Fruit fly (Drosophila melanogaster) whole organism, embryonic: ENCODE results near the gene CG6724.

Experiments used
- Asciz ChIP-seq: fragments of 200-800 bp; sonication (Bioruptor generic); optimal IDR thresholded peaks from 2 replicates; lab custom pipeline; 2017; ENCODE audit warnings: missing biosample characterization, mild to moderate bottlenecking, missing genetic modification characterization, missing genetic modification reagents
- CG12071 ChIP-seq: fragments of 200-800 bp; sonication (Bioruptor generic); optimal IDR thresholded peaks from 3 replicates; lab custom pipeline; 2018; ENCODE audit warnings: missing biosample characterization, mild to moderate bottlenecking, missing genetic modification characterization
- CG12155 ChIP-seq: fragments of 200-800 bp; sonication (Bioruptor generic); optimal IDR thresholded peaks from 3 replicates; lab custom pipeline; 2016; ENCODE audit warnings: missing biosample characterization, missing genetic modification characterization
- CG13287 ChIP-seq: fragments of 200-800 bp; sonication (Bioruptor generic); IDR thresholded peaks from 2 replicates; pipeline ENCODE4 v1.3.6; 2022; ENCODE audit warnings: missing biosample characterization, missing genetic modification characterization; ENCODE audit not compliant: partially characterized antibody
- CG14710 ChIP-seq: fragments of 200-800 bp; sonication (Bioruptor generic); optimal IDR thresholded peaks from 3 replicates; lab custom pipeline; 2019; ENCODE audit warnings: missing biosample characterization, mild to moderate bottlenecking, missing genetic modification characterization, moderate library complexity
- CG17912 ChIP-seq: fragments of 200-800 bp; sonication (Bioruptor generic); optimal IDR thresholded peaks from 2 replicates; lab custom pipeline; 2018; ENCODE audit warnings: missing biosample characterization, mild to moderate bottlenecking, missing genetic modification characterization
- CG2116 ChIP-seq: fragments of 200-800 bp; sonication (Bioruptor generic); optimal IDR thresholded peaks from 3 replicates; lab custom pipeline; 2018; ENCODE audit warnings: missing biosample characterization, mild to moderate bottlenecking, missing genetic modification characterization
- CG2120 ChIP-seq: fragments of 200-800 bp; sonication (Bioruptor generic); optimal IDR thresholded peaks from 3 replicates; lab custom pipeline; 2016; ENCODE audit warnings: missing biosample characterization, missing genetic modification characterization
- CG31365 ChIP-seq: fragments of 200-800 bp; sonication (Bioruptor generic); optimal IDR thresholded peaks from 2 replicates; lab custom pipeline; 2018; ENCODE audit warnings: missing biosample characterization, mild to moderate bottlenecking, missing genetic modification characterization
- CG3281 ChIP-seq: fragments of 200-800 bp; sonication (Bioruptor generic); optimal IDR thresholded peaks from 3 replicates; lab custom pipeline; 2017; ENCODE audit warnings: missing biosample characterization, mild to moderate bottlenecking, missing genetic modification characterization
- CG33213 ChIP-seq: fragments of 200-800 bp; sonication (Bioruptor generic); optimal IDR thresholded peaks from 3 replicates; lab custom pipeline; 2016; ENCODE audit warnings: missing biosample characterization, missing genetic modification characterization
- CG33557 ChIP-seq: fragments of 200-800 bp; sonication (Bioruptor generic); optimal IDR thresholded peaks from 2 replicates; lab custom pipeline; 2019; ENCODE audit warnings: missing biosample characterization, mild to moderate bottlenecking, missing genetic modification characterization, moderate library complexity
- CG4617 ChIP-seq: fragments of 200-800 bp; sonication (Bioruptor generic); optimal IDR thresholded peaks from 3 replicates; lab custom pipeline; 2016; ENCODE audit warnings: missing biosample characterization, missing genetic modification characterization, borderline replicate concordance
- CG4820 ChIP-seq: fragments of 200-800 bp; sonication (Bioruptor generic); optimal IDR thresholded peaks from 3 replicates; lab custom pipeline; 2016; ENCODE audit warnings: missing biosample characterization, missing genetic modification characterization
- CG5245 ChIP-seq: fragments of 200-800 bp; sonication (Bioruptor generic); optimal IDR thresholded peaks from 3 replicates; lab custom pipeline; 2016; ENCODE audit warnings: missing biosample characterization, missing genetic modification characterization
- CG7987 ChIP-seq: fragments of 200-800 bp; sonication (Bioruptor generic); optimal IDR thresholded peaks from 2 replicates; lab custom pipeline; 2018; ENCODE audit warnings: missing biosample characterization, mild to moderate bottlenecking, missing genetic modification characterization, moderate library complexity
- CG8281 ChIP-seq: fragments of 200-800 bp; sonication (Bioruptor generic); optimal IDR thresholded peaks from 2 replicates; lab custom pipeline; 2018; ENCODE audit warnings: missing biosample characterization, mild to moderate bottlenecking, missing genetic modification characterization, moderate library complexity
- CG8478 ChIP-seq: fragments of >200 bp; optimal IDR thresholded peaks from 2 replicates; lab custom pipeline; 2018
- CG9609 ChIP-seq: fragments of 200-800 bp; sonication (Bioruptor generic); optimal IDR thresholded peaks from 3 replicates; lab custom pipeline; 2016; ENCODE audit warnings: missing biosample characterization, missing genetic modification characterization
- CG9797 ChIP-seq: fragments of 200-800 bp; sonication (Bioruptor generic); optimal IDR thresholded peaks from 3 replicates; lab custom pipeline; 2018; ENCODE audit warnings: missing biosample characterization, mild to moderate bottlenecking, missing genetic modification characterization
- Eip74EF ChIP-seq, 2 experiments: fragments of 200-800 bp in 1 of 2; fragments of >200 bp in 1 of 2; sonication (Bioruptor generic) in 1 of 2; optimal IDR thresholded peaks; 2 replicates each; lab custom pipeline; 2017 to 2019; ENCODE audit warnings: missing biosample characterization in 2 of 2, missing genetic modification characterization in 2 of 2, mild to moderate bottlenecking in 1 of 2, moderate library complexity in 1 of 2
- Fer1 ChIP-seq: fragments of 200-800 bp; sonication (Bioruptor generic); optimal IDR thresholded peaks from 2 replicates; lab custom pipeline; 2017; ENCODE audit warnings: missing biosample characterization, mild to moderate bottlenecking, missing genetic modification characterization
- Gsc ChIP-seq: fragments of 200-800 bp; sonication (Bioruptor generic); IDR thresholded peaks from 2 replicates; pipeline ENCODE4 v1.3.6; 2022; ENCODE audit warnings: missing biosample characterization, missing genetic modification characterization
- HHEX ChIP-seq: fragments of 200-800 bp; sonication (Bioruptor generic); optimal IDR thresholded peaks from 3 replicates; lab custom pipeline; 2017; ENCODE audit warnings: missing biosample characterization, mild to moderate bottlenecking, missing genetic modification characterization, missing genetic modification reagents
- HLH3B ChIP-seq: fragments of 200-800 bp; sonication (Bioruptor generic); IDR thresholded peaks from 2 replicates; pipeline ENCODE4 v1.3.6; 2022; ENCODE audit warnings: missing biosample characterization, missing genetic modification characterization
- Hmx ChIP-seq: fragments of 200-800 bp; sonication (Bioruptor generic); optimal IDR thresholded peaks from 2 replicates; lab custom pipeline; 2016; ENCODE audit warnings: missing biosample characterization, missing genetic modification characterization
- Sox102F ChIP-seq: fragments of 200-800 bp; sonication (Bioruptor generic); optimal IDR thresholded peaks from 2 replicates; lab custom pipeline; 2018; ENCODE audit warnings: missing biosample characterization, mild to moderate bottlenecking, missing genetic modification characterization, moderate library complexity
- Taf1 ChIP-seq: fragments of 200-800 bp; sonication (Bioruptor generic); IDR thresholded peaks from 2 replicates; pipeline ENCODE4 v1.3.6; 2022; ENCODE audit warnings: missing biosample characterization, missing genetic modification characterization
- Usf ChIP-seq: fragments of 200-800 bp; sonication (Bioruptor generic); optimal IDR thresholded peaks from 2 replicates; lab custom pipeline; 2017; ENCODE audit warnings: missing genotype, missing biosample characterization, missing genetic modification characterization
- al ChIP-seq: fragments of 200-800 bp; sonication (Bioruptor generic); IDR thresholded peaks from 2 replicates; pipeline ENCODE4 v1.3.6; 2022; ENCODE audit warnings: missing biosample characterization, missing genetic modification characterization
- croc ChIP-seq: fragments of 200-800 bp; sonication (Bioruptor generic); conservative IDR thresholded peaks from 3 replicates; pipeline ENCODE4 v1.3.6; 2022; ENCODE audit warnings: missing biosample characterization, missing genetic modification characterization
- dati ChIP-seq: fragments of 200-800 bp; sonication (Bioruptor generic); IDR thresholded peaks from 2 replicates; pipeline ENCODE4 v1.3.6; 2022; ENCODE audit warnings: missing biosample characterization, missing genetic modification characterization
- ewg ChIP-seq: fragments of 200-800 bp; sonication (Bioruptor generic); optimal IDR thresholded peaks from 3 replicates; lab custom pipeline; 2017; ENCODE audit warnings: mild to moderate bottlenecking, missing biosample characterization, missing genetic modification reagents, missing genetic modification characterization
- gcm ChIP-seq: fragments of 200-800 bp; sonication (Bioruptor generic); optimal IDR thresholded peaks from 2 replicates; lab custom pipeline; 2019; ENCODE audit warnings: missing biosample characterization, mild to moderate bottlenecking, missing genetic modification characterization, moderate library complexity
- gem ChIP-seq: fragments of 200-800 bp; sonication (Bioruptor generic); optimal IDR thresholded peaks from 2 replicates; lab custom pipeline; 2019; ENCODE audit warnings: missing biosample characterization, mild to moderate bottlenecking, missing genetic modification characterization, moderate library complexity
- gsb ChIP-seq: fragments of 200-800 bp; sonication (Bioruptor generic); IDR thresholded peaks from 2 replicates; pipeline ENCODE4 v1.3.6; 2022; ENCODE audit warnings: missing biosample characterization, missing genetic modification characterization
- h ChIP-seq: fragments of >200 bp; optimal IDR thresholded peaks from 2 replicates; lab custom pipeline; 2017
- hkb ChIP-seq, 2 experiments: fragments of 200-800 bp in 1 of 2; fragments of >200 bp in 1 of 2; sonication (Bioruptor generic) in 1 of 2; IDR thresholded peaks in 1 of 2; optimal IDR thresholded peaks in 1 of 2; 2 replicates each; pipeline versions ENCODE4 v1.3.6 to Lab custom; 2017 to 2022; ENCODE audit warnings: missing biosample characterization in 1 of 2, missing genetic modification characterization in 1 of 2
- klu ChIP-seq: fragments of 200-800 bp; sonication (Bioruptor generic); IDR thresholded peaks from 2 replicates; pipeline ENCODE4 v1.3.6; 2022; ENCODE audit warnings: missing biosample characterization, missing genetic modification characterization
- nau ChIP-seq: fragments of 200-800 bp; sonication (Bioruptor generic); optimal IDR thresholded peaks from 3 replicates; lab custom pipeline; 2017; ENCODE audit warnings: missing biosample characterization, mild to moderate bottlenecking, missing genetic modification characterization, missing genetic modification reagents
- p53 ChIP-seq: fragments of 200-800 bp; sonication (Bioruptor generic); optimal IDR thresholded peaks from 2 replicates; lab custom pipeline; 2016; ENCODE audit warnings: missing biosample characterization, missing genetic modification characterization
- pfk ChIP-seq: fragments of 200-800 bp; sonication (Bioruptor generic); optimal IDR thresholded peaks from 2 replicates; lab custom pipeline; 2018; ENCODE audit warnings: missing biosample characterization, mild to moderate bottlenecking, missing genetic modification characterization, moderate library complexity
- phol ChIP-seq: fragments of 200-800 bp; sonication (Bioruptor generic); optimal IDR thresholded peaks from 3 replicates; lab custom pipeline; 2018; ENCODE audit warnings: missing biosample characterization, mild to moderate bottlenecking, missing genetic modification characterization, moderate library complexity
- psq ChIP-seq: fragments of 200-800 bp; sonication (Bioruptor generic); optimal IDR thresholded peaks from 2 replicates; lab custom pipeline; 2017; ENCODE audit warnings: missing biosample characterization, missing genetic modification characterization
- row ChIP-seq: fragments of 200-800 bp; sonication (Bioruptor generic); IDR thresholded peaks from 3 replicates; pipeline ENCODE4 v1.3.6; 2022; ENCODE audit warnings: missing biosample characterization, missing genetic modification characterization
- ssp ChIP-seq: fragments of 200-800 bp; sonication (Bioruptor generic); IDR thresholded peaks from 2 replicates; pipeline ENCODE4 v1.3.6; 2022; ENCODE audit warnings: missing biosample characterization, missing genetic modification characterization
- stc ChIP-seq: fragments of 200-800 bp; sonication (Bioruptor generic); IDR thresholded peaks from 2 replicates; pipeline ENCODE4 v1.3.6; 2022; ENCODE audit warnings: missing biosample characterization, missing genetic modification characterization
- tll ChIP-seq, 2 experiments: fragments of 200-800 bp in 1 of 2; fragments of >200 bp in 1 of 2; sonication (Bioruptor generic) in 1 of 2; optimal IDR thresholded peaks; 2 replicates each; lab custom pipeline; 2017 to 2019; ENCODE audit warnings: missing biosample characterization in 2 of 2, missing genetic modification characterization in 2 of 2, mild to moderate bottlenecking in 1 of 2, moderate library complexity in 1 of 2

CG6724 gene

DNA sequence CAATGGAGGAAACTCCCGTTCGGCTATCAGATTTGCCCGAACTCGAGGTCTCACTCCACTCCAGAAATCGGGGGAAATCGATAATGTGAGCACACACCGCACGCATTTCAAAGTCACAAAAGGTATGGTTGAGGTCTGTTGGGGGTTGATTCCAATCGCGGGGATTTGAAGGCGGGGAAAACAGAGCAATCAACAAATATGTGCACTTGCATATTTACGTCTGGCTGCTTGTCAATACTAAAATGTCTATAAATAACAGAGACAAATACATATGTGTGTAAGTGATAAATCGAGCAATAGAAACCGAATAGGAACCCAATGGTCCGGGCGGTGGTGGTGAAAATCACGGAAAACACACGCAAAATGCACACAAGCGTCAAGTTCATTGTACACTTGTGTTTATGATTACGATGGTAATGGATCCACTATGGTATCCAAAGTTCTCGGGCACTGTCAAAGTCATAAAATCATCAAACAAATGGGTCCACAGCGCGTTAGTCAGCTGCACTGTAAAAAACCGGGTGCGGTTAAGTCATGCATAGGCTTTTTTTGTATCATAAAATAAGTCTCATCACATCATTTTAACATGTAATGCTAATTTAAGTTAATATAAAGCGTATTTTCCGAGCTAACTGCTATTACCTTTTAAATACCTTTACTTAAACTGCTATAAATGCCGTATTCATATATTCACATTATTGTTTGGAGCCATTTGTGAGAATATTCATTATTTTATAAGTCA is 17.7 kb downstream of the CG6724 start (continued):
- TF ChIP-seq CG7987 (GFP tag; lab: Kevin White, UChicago) (peak; percentile 93), gcm (peak; percentile 84), row (GFP tag; lab: Robert Waterston, UW) (peak; percentile 42; the same call in 1 of the 3 replicates), CG9797 (GFP tag; lab: Kevin White, UChicago) (peak; percentile 51), pfk (GFP tag; lab: Kevin White, UChicago) (peak; percentile 65), tll (GFP tag; optimal IDR thresholded peaks at IDR 0.05; lab: Kevin White, UChicago) (peak in 1 of 2 experiments; percentile 50), phol (tag; lab: Kevin White, UChicago) (peak; percentile 75), hkb (optimal IDR thresholded peaks at IDR 0.05; lab: Kevin White, UChicago) (no peak), hkb (GFP tag; IDR thresholded peaks at IDR 0.05; lab: Robert Waterston, UW) (peak; percentile 71), CG14710 (tag; lab: Kevin White, UChicago) (peak; percentile 95), dati (peak; percentile 84), Sox102F (peak; percentile 86), Fer1 (GFP tag; lab: Kevin White, UChicago) (peak; percentile 79), klu (GFP tag; lab: Robert Waterston, UW) (no peak; the same call in 1 of the 2 replicates), psq (GFP tag; lab: Kevin White, UChicago) (peak; percentile 88), CG31365 (tag; lab: Kevin White, UChicago) (peak; percentile 75), Eip74EF (GFP tag; optimal IDR thresholded peaks at IDR 0.05; lab: Kevin White, UChicago) (peak in 1 of 2 experiments; percentile 37), ssp (peak; percentile 59; the same call in 1 of the 2 replicates), al (no peak), CG2120 (GFP tag; lab: Kevin White, UChicago) (no peak), p53 (GFP tag; lab: Kevin White, UChicago) (peak; percentile 82), gem (tag; lab: Kevin White, UChicago) (peak; percentile 90), gsb (GFP tag; lab: Robert Waterston, UW) (peak; percentile 66; the same call in 1 of the 2 replicates), CG4617 (GFP tag; lab: Kevin White, UChicago) (peak; percentile 53), CG5245 (peak; percentile 84), CG8478 (lab: Kevin White, UChicago) (no peak), h (lab: Kevin White, UChicago) (no peak), Hmx (GFP tag; lab: Kevin White, UChicago) (no peak), CG3281 (GFP tag; lab: Kevin White, UChicago) (peak; percentile 59), croc (GFP tag; lab: Robert Waterston, UW) (peak; percentile 71), nau (GFP tag; lab: Kevin White, UChicago) (peak; percentile 90), HLH3B (peak; percentile 81), CG17912 (GFP tag; lab: Kevin White, UChicago) (peak; percentile 53), CG8281 (tag; lab: Kevin White, UChicago) (peak; percentile 78), HHEX (GFP tag; lab: Kevin White, UChicago) (peak; percentile 93), CG12071 (peak; percentile 86), Usf (GFP tag; lab: Kevin White, UChicago) (peak; percentile 78), CG9609 (GFP tag; lab: Kevin White, UChicago) (peak; percentile 80), CG4820 (peak; percentile 82), stc (GFP tag; lab: Robert Waterston, UW) (peak; percentile 78; the same call in 1 of the 2 replicates), Asciz (peak; percentile 93), Taf1 (GFP tag; lab: Robert Waterston, UW) (no peak), Gsc (GFP tag; lab: Robert Waterston, UW) (no peak), CG2116 (GFP tag; lab: Kevin White, UChicago) (peak; percentile 78), CG33557 (GFP tag; lab: Kevin White, UChicago) (peak; percentile 99), ewg (peak; percentile 84), CG12155 (peak; percentile 44), CG13287 (GFP tag; lab: Robert Waterston, UW) (no peak), CG33213 (GFP tag; lab: Kevin White, UChicago) (peak; percentile 94)
